Worm (Caenorhabditis elegans): ENCODE results near the gene R10E9.2.

ce11 chrIII:3935808-3936207 is 28.3 kb downstream of the R10E9.2 start, which contains the start of gene npl-10:
- TF ChIP-seq lin-13 (tag; optimal IDR thresholded peaks at IDR 0.05): no peak
- TF ChIP-seq snpc-4 (tag; optimal IDR thresholded peaks at IDR 0.05): no peak
- TF ChIP-seq blmp-1 (tag; optimal IDR thresholded peaks at IDR 0.05): no peak
- no peak for TF ChIP-seq elt-3 (tag; optimal IDR thresholded peaks at IDR 0.05)
- no peak for TF ChIP-seq unc-62 (GFP tag; optimal IDR thresholded peaks at IDR 0.05)
- TF ChIP-seq nhr-76 (tag; optimal IDR thresholded peaks at IDR 0.05): no peak
- TF ChIP-seq ces-1 (GFP tag; optimal IDR thresholded peaks at IDR 0.05): no peak
- TF ChIP-seq nhr-12 (tag; optimal IDR thresholded peaks at IDR 0.05): no peak
- TF ChIP-seq ceh-43 (GFP tag; optimal IDR thresholded peaks at IDR 0.05): no peak
- no peak for TF ChIP-seq elt-1 (tag; optimal IDR thresholded peaks at IDR 0.05; ENCODE audit: borderline replicate concordance, insufficient read depth)
- no peak for TF ChIP-seq pha-4 (tag; optimal IDR thresholded peaks at IDR 0.05)

All from whole organism, mixed stage, embryonic.